Fruit fly (Drosophila melanogaster) whole organism, embryonic: ENCODE data around the gene CG10208.
A peak's percentile ranks its signal among the peaks of the same experiment; 100 is the strongest.

Experiments
- CG10321 ChIP-seq: fragments of 200-800 bp; sonication (Bioruptor generic); IDR thresholded peaks from 2 replicates; pipeline ENCODE4 v1.3.6; 2022; ENCODE audit warnings: missing biosample characterization, missing genetic modification characterization
- CG11695 ChIP-seq: fragments of 200-800 bp; sonication (Bioruptor generic); IDR thresholded peaks from 3 replicates; pipeline ENCODE4 v1.3.6; 2022; ENCODE audit warnings: missing biosample characterization, missing genetic modification characterization
- CG12219 ChIP-seq: fragments of 200-800 bp; sonication (Bioruptor generic); optimal IDR thresholded peaks from 3 replicates; lab custom pipeline; 2018; ENCODE audit warnings: missing biosample characterization, mild to moderate bottlenecking, missing genetic modification characterization
- CG12299 ChIP-seq: fragments of 200-800 bp; sonication (Bioruptor generic); optimal IDR thresholded peaks from 2 replicates; lab custom pipeline; 2018; ENCODE audit warnings: missing biosample characterization, mild to moderate bottlenecking, missing genetic modification characterization
- CG1233 ChIP-seq: fragments of 200-800 bp; sonication (Bioruptor generic); optimal IDR thresholded peaks from 4 replicates; lab custom pipeline; 2018; ENCODE audit warnings: missing biosample characterization, mild to moderate bottlenecking, missing genetic modification characterization
- CG14050 ChIP-seq: fragments of 200-800 bp; sonication (Bioruptor generic); IDR thresholded peaks from 3 replicates; pipeline ENCODE4 v1.3.6; 2022; ENCODE audit warnings: missing biosample characterization, missing genetic modification characterization
- CG16863 ChIP-seq: fragments of 200-800 bp; sonication (Bioruptor generic); optimal IDR thresholded peaks from 3 replicates; lab custom pipeline; 2016; ENCODE audit warnings: missing biosample characterization, missing genetic modification characterization
- CG2875 ChIP-seq: fragments of 200-800 bp; sonication (Bioruptor generic); optimal IDR thresholded peaks from 2 replicates; lab custom pipeline; 2017; ENCODE audit warnings: missing biosample characterization, mild to moderate bottlenecking, missing genetic modification characterization, missing genetic modification reagents
- CG3163 ChIP-seq: fragments of 200-800 bp; sonication (Bioruptor generic); optimal IDR thresholded peaks from 3 replicates; lab custom pipeline; 2016; ENCODE audit warnings: missing biosample characterization, missing genetic modification characterization
- CG3407 ChIP-seq: fragments of 200-800 bp; sonication (Bioruptor generic); optimal IDR thresholded peaks from 2 replicates; lab custom pipeline; 2018; ENCODE audit warnings: missing biosample characterization, mild to moderate bottlenecking, missing genetic modification characterization
- CG4707 ChIP-seq: fragments of 200-800 bp; sonication (Bioruptor generic); optimal IDR thresholded peaks from 2 replicates; lab custom pipeline; 2018; ENCODE audit warnings: missing biosample characterization, mild to moderate bottlenecking, missing genetic modification characterization, moderate library complexity
- CG8765 ChIP-seq: fragments of 200-800 bp; sonication (Bioruptor generic); IDR thresholded peaks from 2 replicates; pipeline ENCODE4 v1.3.6; 2022; ENCODE audit warnings: missing biosample characterization, missing genetic modification characterization
- CG9876 ChIP-seq: fragments of 200-800 bp; sonication (Bioruptor generic); optimal IDR thresholded peaks from 2 replicates; lab custom pipeline; 2016; ENCODE audit warnings: missing biosample characterization, missing genetic modification characterization
- Dref ChIP-seq: fragments of 200-800 bp; sonication (Bioruptor generic); IDR thresholded peaks from 2 replicates; pipeline ENCODE4 v1.3.6; 2022; ENCODE audit warnings: missing biosample characterization, missing genetic modification characterization
- Drgx ChIP-seq: fragments of 200-800 bp; sonication (Bioruptor generic); IDR thresholded peaks from 2 replicates; pipeline ENCODE4 v1.3.6; 2022; ENCODE audit warnings: missing biosample characterization, missing genetic modification characterization
- Elba2 ChIP-seq: fragments of 200-800 bp; sonication (Bioruptor generic); optimal IDR thresholded peaks from 3 replicates; lab custom pipeline; 2016; ENCODE audit warnings: missing biosample characterization, missing genetic modification characterization
- Ets65A ChIP-seq: fragments of 200-800 bp; sonication (Bioruptor generic); peaks from one replicate; lab custom pipeline; 2016; ENCODE audit warnings: missing biosample characterization, missing genetic modification characterization
- GATAe ChIP-seq: fragments of 200-800 bp; sonication (Bioruptor generic); conservative IDR thresholded peaks from 2 replicates; pipeline ENCODE4 v1.3.6; 2022; ENCODE audit warnings: missing biosample characterization, missing genetic modification characterization
- HHEX ChIP-seq: fragments of 200-800 bp; sonication (Bioruptor generic); optimal IDR thresholded peaks from 3 replicates; lab custom pipeline; 2017; ENCODE audit warnings: missing biosample characterization, mild to moderate bottlenecking, missing genetic modification characterization, missing genetic modification reagents
- HLH3B ChIP-seq: fragments of 200-800 bp; sonication (Bioruptor generic); IDR thresholded peaks from 2 replicates; pipeline ENCODE4 v1.3.6; 2022; ENCODE audit warnings: missing biosample characterization, missing genetic modification characterization
- Hmr ChIP-seq: fragments of 200-800 bp; sonication (Bioruptor generic); optimal IDR thresholded peaks from 3 replicates; lab custom pipeline; 2017; ENCODE audit warnings: mild to moderate bottlenecking, missing biosample characterization, missing genetic modification reagents, missing genetic modification characterization
- Max ChIP-seq: fragments of 200-800 bp; sonication (Bioruptor generic); optimal IDR thresholded peaks from 2 replicates; lab custom pipeline; 2016; ENCODE audit warnings: missing biosample characterization, mild to moderate bottlenecking, missing genetic modification characterization
- NC2β ChIP-seq: fragments of 200-800 bp; sonication (Bioruptor generic); optimal IDR thresholded peaks from 2 replicates; lab custom pipeline; 2016; ENCODE audit warnings: missing biosample characterization, missing genetic modification characterization
- Ravus ChIP-seq: fragments of 200-800 bp; sonication (Bioruptor generic); IDR thresholded peaks from 2 replicates; pipeline ENCODE4 v1.3.6; 2022; ENCODE audit warnings: missing biosample characterization, missing genetic modification characterization
- Sox102F ChIP-seq: fragments of 200-800 bp; sonication (Bioruptor generic); optimal IDR thresholded peaks from 2 replicates; lab custom pipeline; 2018; ENCODE audit warnings: missing biosample characterization, mild to moderate bottlenecking, missing genetic modification characterization, moderate library complexity
- Xrp1 ChIP-seq: fragments of 200-800 bp; sonication (Bioruptor generic); IDR thresholded peaks from 2 replicates; pipeline ENCODE4 v1.3.6; 2022; ENCODE audit warnings: missing biosample characterization, missing genetic modification characterization
- amos ChIP-seq: fragments of 200-800 bp; sonication (Bioruptor generic); IDR thresholded peaks from 2 replicates; pipeline ENCODE4 v1.3.6; 2022; ENCODE audit warnings: missing biosample characterization, missing genetic modification characterization; ENCODE audit not compliant: partially characterized antibody
- ara ChIP-seq: fragments of 200-800 bp; sonication (Bioruptor generic); IDR thresholded peaks from 2 replicates; pipeline ENCODE4 v1.3.6; 2022; ENCODE audit warnings: missing biosample characterization, missing genetic modification characterization
- caup ChIP-seq: fragments of 200-800 bp; sonication (Bioruptor generic); optimal IDR thresholded peaks from 3 replicates; lab custom pipeline; 2017; ENCODE audit warnings: missing biosample characterization, mild to moderate bottlenecking, missing genetic modification characterization, moderate library complexity; ENCODE audit not compliant: severe bottlenecking
- chinmo ChIP-seq: fragments of 200-800 bp; sonication (Bioruptor generic); IDR thresholded peaks from 4 replicates; pipeline ENCODE4 v1.3.6; 2022; ENCODE audit warnings: missing biosample characterization, missing genetic modification characterization; ENCODE audit not compliant: partially characterized antibody
- chn ChIP-seq: fragments of 200-800 bp; sonication (Bioruptor generic); optimal IDR thresholded peaks from 2 replicates; lab custom pipeline; 2016; ENCODE audit warnings: missing biosample characterization, missing genetic modification characterization
- crp ChIP-seq, 2 experiments: fragments of 200-800 bp; sonication (Bioruptor generic); optimal IDR thresholded peaks; 2 replicates in 1 of 2; 3 replicates in 1 of 2; lab custom pipeline; 2017; ENCODE audit warnings: missing biosample characterization in 2 of 2, missing genetic modification characterization in 2 of 2, mild to moderate bottlenecking in 1 of 2, moderate library complexity in 1 of 2
- ems ChIP-seq: fragments of 200-800 bp; sonication (Bioruptor generic); optimal IDR thresholded peaks from 3 replicates; lab custom pipeline; 2016; ENCODE audit warnings: missing biosample characterization, missing genetic modification characterization
- ftz-f1 ChIP-seq: fragments of 200-800 bp; sonication (Bioruptor generic); optimal IDR thresholded peaks from 2 replicates; lab custom pipeline; 2016; ENCODE audit warnings: missing biosample characterization, missing genetic modification characterization
- gce ChIP-seq: fragments of 200-800 bp; sonication (Bioruptor generic); IDR thresholded peaks from 3 replicates; pipeline ENCODE4 v1.3.6; 2022; ENCODE audit warnings: missing biosample characterization, missing genetic modification characterization
- gcm ChIP-seq: fragments of 200-800 bp; sonication (Bioruptor generic); optimal IDR thresholded peaks from 2 replicates; lab custom pipeline; 2019; ENCODE audit warnings: missing biosample characterization, mild to moderate bottlenecking, missing genetic modification characterization, moderate library complexity
- hb ChIP-seq: fragments of 200-800 bp; sonication (Bioruptor generic); IDR thresholded peaks from 3 replicates; pipeline ENCODE4 v1.3.6; 2022; ENCODE audit warnings: missing biosample characterization, missing genetic modification characterization; ENCODE audit not compliant: partially characterized antibody
- inv ChIP-seq: fragments of 200-800 bp; sonication (Bioruptor generic); IDR thresholded peaks from 2 replicates; pipeline ENCODE4 v1.3.6; 2022; ENCODE audit warnings: missing biosample characterization, missing genetic modification characterization; ENCODE audit not compliant: partially characterized antibody
- ken ChIP-seq: fragments of 200-800 bp; sonication (Bioruptor generic); IDR thresholded peaks from 3 replicates; pipeline ENCODE4 v1.3.6; 2022; ENCODE audit warnings: missing biosample characterization, missing genetic modification characterization
- klu ChIP-seq: fragments of 200-800 bp; sonication (Bioruptor generic); IDR thresholded peaks from 2 replicates; pipeline ENCODE4 v1.3.6; 2022; ENCODE audit warnings: missing biosample characterization, missing genetic modification characterization
- lab ChIP-seq: fragments of 200-800 bp; sonication (Bioruptor generic); optimal IDR thresholded peaks from 3 replicates; lab custom pipeline; 2017; ENCODE audit warnings: missing biosample characterization, missing genetic modification characterization, mild to moderate bottlenecking, moderate library complexity, missing genetic modification reagents
- lilli ChIP-seq: fragments of 200-800 bp; sonication (Bioruptor generic); optimal IDR thresholded peaks from 3 replicates; lab custom pipeline; 2016; ENCODE audit warnings: missing biosample characterization, missing genetic modification characterization
- nerfin-1 ChIP-seq: fragments of 200-800 bp; sonication (Bioruptor generic); optimal IDR thresholded peaks from 3 replicates; lab custom pipeline; 2019; ENCODE audit warnings: missing biosample characterization, mild to moderate bottlenecking, missing genetic modification characterization, moderate library complexity
- pan ChIP-seq, 4 experiments: fragments of >200 bp in 3 of 4; fragments of 200-800 bp in 1 of 4; sonication (Bioruptor generic) in 1 of 4; optimal IDR thresholded peaks in 3 of 4; IDR thresholded peaks in 1 of 4; 2 replicates each; pipeline versions ENCODE4 v1.3.6 to Lab custom; 2017 to 2022; ENCODE audit warnings: missing biosample characterization in 2 of 4, missing genetic modification characterization in 2 of 4, mixed read lengths in 1 of 4
- stc ChIP-seq: fragments of 200-800 bp; sonication (Bioruptor generic); IDR thresholded peaks from 2 replicates; pipeline ENCODE4 v1.3.6; 2022; ENCODE audit warnings: missing biosample characterization, missing genetic modification characterization
- zf30C ChIP-seq: fragments of 200-800 bp; sonication (Bioruptor generic); optimal IDR thresholded peaks from 3 replicates; lab custom pipeline; 2018; ENCODE audit warnings: missing biosample characterization, mild to moderate bottlenecking, missing genetic modification characterization
- zfh1 ChIP-seq: fragments of 200-800 bp; sonication (Bioruptor generic); IDR thresholded peaks from 3 replicates; pipeline ENCODE4 v1.3.6; 2022; ENCODE audit warnings: missing biosample characterization, missing genetic modification characterization

The CG10208 gene

dm6 chr3R:23729632-23730471 is 44.1 kb downstream of the CG10208 start (continued):
- no peak for TF ChIP-seq CG3163
- TF ChIP-seq Sox102F: no peak
- TF ChIP-seq Max (GFP tag; lab: Kevin White, UChicago): no peak
- TF ChIP-seq CG4707: no peak
- no peak for TF ChIP-seq lab
- TF ChIP-seq Elba2 (GFP tag; lab: Kevin White, UChicago): no peak
- TF ChIP-seq CG3407 (GFP tag; lab: Kevin White, UChicago): no peak
- TF ChIP-seq stc (GFP tag; lab: Robert Waterston, UW): 0 out of 2 replicates have a peak, but pooled peaks have one; percentile 32
- TF ChIP-seq HHEX (GFP tag; lab: Kevin White, UChicago): peak; percentile 35
- TF ChIP-seq ems: no peak
- peak; percentile 32 for TF ChIP-seq Hmr (GFP tag; lab: Kevin White, UChicago)
- TF ChIP-seq hb (GFP tag; lab: Robert Waterston, UW): peak; percentile 53; the same call in 1 of the 3 replicates
- peak; percentile 72; the same call in 1 of the 2 replicates for TF ChIP-seq amos (GFP tag; lab: Robert Waterston, UW)
- 0 out of 2 replicates have a peak, but pooled peaks have one; percentile 31 for TF ChIP-seq CG8765 (GFP tag; lab: Robert Waterston, UW)
- TF ChIP-seq gce (GFP tag; lab: Robert Waterston, UW): peak; percentile 40; the same call in 1 of the 3 replicates
- peak; percentile 30; the same call in 1 of the 2 replicates for TF ChIP-seq klu (GFP tag; lab: Robert Waterston, UW)
- TF ChIP-seq ara (GFP tag; lab: Robert Waterston, UW): 0 out of 2 replicates have a peak, but pooled peaks have one; percentile 8
- no peak for TF ChIP-seq NC2β (GFP tag; lab: Kevin White, UChicago)
- TF ChIP-seq CG12299: peak; percentile 27
- TF ChIP-seq zfh1 (GFP tag; lab: Robert Waterston, UW): no peak
- TF ChIP-seq HLH3B (GFP tag; lab: Robert Waterston, UW): no peak
- TF ChIP-seq CG14050: no peak
- TF ChIP-seq CG1233 (GFP tag; lab: Kevin White, UChicago): no peak
- TF ChIP-seq inv (GFP tag; lab: Robert Waterston, UW): peak; percentile 45
- peak; percentile 18; the same call in 1 of the 3 replicates for TF ChIP-seq CG11695 (GFP tag; lab: Robert Waterston, UW)
- no peak for TF ChIP-seq pan (optimal IDR thresholded peaks at IDR 0.05; lab: Kevin White, UChicago)
- peak in 1 of 2 experiments; percentile 32 for TF ChIP-seq pan (GFP tag; optimal IDR thresholded peaks at IDR 0.05 in 1 of 2, IDR thresholded peaks at IDR 0.05 in 1 of 2)
- peak; percentile 44 for TF ChIP-seq Drgx (GFP tag; lab: Robert Waterston, UW)
- peak; percentile 45 for TF ChIP-seq CG12219 (GFP tag; lab: Kevin White, UChicago)
- no peak for TF ChIP-seq CG10321 (GFP tag; lab: Robert Waterston, UW)
- peak; percentile 48 for TF ChIP-seq gcm
- TF ChIP-seq ftz-f1 (GFP tag; lab: Kevin White, UChicago): peak; percentile 44
- no peak for TF ChIP-seq crp (GFP tag; optimal IDR thresholded peaks at IDR 0.05; lab: Kevin White, UChicago)
- peak; percentile 16; the same call in 1 of the 2 replicates for TF ChIP-seq Xrp1 (GFP tag; lab: Robert Waterston, UW)
- no peak for TF ChIP-seq Ravus (GFP tag; lab: Robert Waterston, UW)
- TF ChIP-seq zf30C (GFP tag; lab: Kevin White, UChicago): no peak
- no peak for TF ChIP-seq Dref (GFP tag; lab: Robert Waterston, UW)
- no peak for TF ChIP-seq CG9876 (GFP tag; lab: Kevin White, UChicago)
- TF ChIP-seq GATAe: no peak
- no peak for TF ChIP-seq caup (GFP tag; lab: Kevin White, UChicago)
- TF ChIP-seq chinmo (GFP tag; lab: Robert Waterston, UW): peak; percentile 99
- peak; percentile 65 for TF ChIP-seq nerfin-1 (tag; lab: Kevin White, UChicago)
- TF ChIP-seq chn: peak; percentile 88
- no peak for TF ChIP-seq CG16863 (GFP tag; lab: Kevin White, UChicago)
- 0 out of 3 replicates have a peak, but pooled peaks have one; percentile 40 for TF ChIP-seq ken (GFP tag; lab: Robert Waterston, UW)
- TF ChIP-seq lilli (GFP tag; lab: Kevin White, UChicago): peak; percentile 9
- TF ChIP-seq Ets65A (GFP tag; lab: Kevin White, UChicago): no peak
- TF ChIP-seq CG2875 (GFP tag; lab: Kevin White, UChicago): peak; percentile 18
